Worm (Caenorhabditis elegans): Measurements from ENCODE around the gene wdr-83.

wdr-83 gene

DNA sequence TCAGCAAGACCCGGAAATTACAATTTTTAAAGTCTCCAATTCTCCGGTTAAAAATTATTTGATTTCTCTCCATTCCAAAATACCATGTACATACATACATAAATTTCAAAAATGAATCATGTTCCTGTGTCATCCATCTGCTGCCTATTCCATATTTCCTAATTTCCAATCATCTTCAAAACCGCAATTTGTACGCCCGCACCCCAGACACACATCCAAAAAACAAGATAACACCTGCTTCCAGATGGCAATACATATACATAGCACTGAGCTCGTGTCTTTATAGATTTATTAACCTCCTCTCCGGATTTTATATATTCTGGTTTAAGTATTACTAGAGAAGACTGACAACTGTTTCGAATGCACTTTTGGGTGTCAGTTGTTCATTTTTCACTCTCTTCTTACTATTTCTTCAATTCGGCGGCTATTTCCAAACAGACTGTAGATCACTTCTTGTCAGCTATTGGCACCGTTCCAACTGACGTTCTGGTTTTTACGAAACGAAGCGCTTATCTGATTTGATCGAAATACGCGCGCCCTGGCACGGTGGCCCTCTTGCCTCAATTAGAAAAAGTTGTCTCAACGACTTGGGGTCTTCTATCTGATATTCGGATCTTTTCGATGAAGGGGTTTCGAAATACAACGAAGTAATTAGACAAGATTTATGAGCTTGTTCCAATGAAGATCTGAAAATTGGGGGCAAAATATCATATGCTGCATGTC is 49.7 kb downstream of the wdr-83 start:
- TF ChIP-seq unc-62 (GFP tag; optimal IDR thresholded peaks at IDR 0.05): no peak

Measured in whole organism, dauer.